Fruit fly (Drosophila melanogaster): ENCODE measurements around the gene CG42449.

DNA sequence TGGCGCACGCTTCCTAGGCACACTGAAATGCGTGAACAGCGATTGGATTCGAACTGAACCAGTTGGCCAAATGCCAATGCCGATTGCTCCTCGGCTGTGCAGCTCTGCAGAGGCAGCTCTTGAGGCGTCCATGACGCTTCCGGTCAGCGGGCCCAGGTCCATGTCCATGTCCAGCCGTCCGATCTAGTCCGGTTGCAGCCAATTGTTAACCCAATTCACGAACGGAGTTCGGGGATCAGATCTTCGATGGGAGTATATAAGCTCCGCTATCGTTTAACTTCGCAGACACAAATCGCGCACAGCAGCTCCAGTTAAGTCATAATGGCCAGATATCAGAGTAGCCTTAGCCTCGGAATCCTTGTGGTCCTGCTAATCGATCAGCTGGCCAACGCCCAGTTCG, at the start of gene CG42449:
- TF ChIP-seq Myc (optimal IDR thresholded peaks at IDR 0.05) (no peak), pan (optimal IDR thresholded peaks at IDR 0.05) (no peak), fru (GFP tag; optimal IDR thresholded peaks at IDR 0.05) (no peak), Jra (GFP tag; optimal IDR thresholded peaks at IDR 0.05) (no peak), lola (GFP tag; optimal IDR thresholded peaks at IDR 0.05) (no peak), OdsH (GFP tag; optimal IDR thresholded peaks at IDR 0.05) (no peak), Abd-B (GFP tag; optimal IDR thresholded peaks at IDR 0.05) (no peak), jim (GFP tag; optimal IDR thresholded peaks at IDR 0.05) (no peak)
